Worm (Caenorhabditis elegans) whole organism, mixed stage, embryonic: Measurements from ENCODE around the gene prp-38.

Experiments
- M03D4.4 ChIP-seq: sonication (generic microtip); optimal IDR thresholded peaks from 2 replicates; lab custom pipeline; 2017; ENCODE audit warnings: mild to moderate bottlenecking, missing genetic modification characterization, missing compliant biosample characterization
- bed-3 ChIP-seq: fragments of 200-800 bp; sonication (Bioruptor generic); optimal IDR thresholded peaks from 3 replicates; lab custom pipeline; 2018; ENCODE audit warnings: mild to moderate bottlenecking, missing genetic modification characterization, moderate library complexity, missing compliant biosample characterization
- blmp-1 ChIP-seq: fragments of 150-350 bp; optimal IDR thresholded peaks from 2 replicates; lab custom pipeline; 2014; ENCODE audit warnings: missing biosample characterization, missing genetic modification characterization
- ceh-39 ChIP-seq: fragments of 150-350 bp; optimal IDR thresholded peaks from 2 replicates; lab custom pipeline; 2014; ENCODE audit warnings: missing biosample characterization, missing genetic modification characterization
- ceh-43 ChIP-seq: fragments of 200-800 bp; sonication (Bioruptor generic); optimal IDR thresholded peaks from 2 replicates; lab custom pipeline; 2018; ENCODE audit warnings: mild to moderate bottlenecking, missing genetic modification characterization, moderate library complexity, missing compliant biosample characterization
- ceh-83 ChIP-seq: fragments of 200-800 bp; sonication (Bioruptor generic); optimal IDR thresholded peaks from 2 replicates; lab custom pipeline; 2018; ENCODE audit warnings: mild to moderate bottlenecking, missing genetic modification characterization, missing compliant biosample characterization
- ces-1 ChIP-seq: fragments of 150-350 bp; optimal IDR thresholded peaks from 2 replicates; lab custom pipeline; 2014; ENCODE audit warnings: missing biosample characterization, missing genetic modification reagents, missing genetic modification characterization
- cnd-1 ChIP-seq: fragments of 200-800 bp; sonication (Bioruptor generic); optimal IDR thresholded peaks from 2 replicates; lab custom pipeline; 2018; ENCODE audit warnings: mild to moderate bottlenecking, missing genetic modification characterization, missing compliant biosample characterization
- drap-1 ChIP-seq: fragments of 200-800 bp; sonication (Bioruptor generic); optimal IDR thresholded peaks from 3 replicates; lab custom pipeline; 2018; ENCODE audit warnings: mild to moderate bottlenecking, missing genetic modification characterization, missing compliant biosample characterization
- elt-1 ChIP-seq: sonication (generic microtip); optimal IDR thresholded peaks from 2 replicates; lab custom pipeline; 2017; ENCODE audit warnings: missing genetic modification characterization, mild to moderate bottlenecking, missing compliant biosample characterization, antibody characterized with exemption, moderate library complexity, borderline replicate concordance; ENCODE audit not compliant: insufficient read depth
- elt-3 ChIP-seq: fragments of 150-350 bp; optimal IDR thresholded peaks from 2 replicates; lab custom pipeline; 2014; ENCODE audit warnings: missing biosample characterization, missing genetic modification characterization
- hlh-1 ChIP-seq: fragments of 150-350 bp; optimal IDR thresholded peaks from 2 replicates; lab custom pipeline; 2014; ENCODE audit warnings: missing biosample characterization, missing genetic modification reagents, missing genetic modification characterization
- lin-32 ChIP-seq: fragments of 200-800 bp; sonication (Bioruptor generic); optimal IDR thresholded peaks from 2 replicates; lab custom pipeline; 2018; ENCODE audit warnings: mild to moderate bottlenecking, missing genetic modification characterization, missing compliant biosample characterization
- lsy-2 ChIP-seq: fragments of 150-350 bp; optimal IDR thresholded peaks from 2 replicates; lab custom pipeline; 2014; ENCODE audit warnings: missing biosample characterization, missing genetic modification characterization
- mab-5 ChIP-seq: fragments of 150-350 bp; optimal IDR thresholded peaks from 2 replicates; lab custom pipeline; 2014; ENCODE audit warnings: missing biosample characterization, missing genetic modification characterization
- mep-1 ChIP-seq: fragments of 150-350 bp; optimal IDR thresholded peaks from 2 replicates; lab custom pipeline; 2017; ENCODE audit warnings: missing biosample characterization, missing genetic modification reagents, missing genetic modification characterization, inconsistent platforms
- nhr-2 ChIP-seq: fragments of 150-350 bp; optimal IDR thresholded peaks from 2 replicates; lab custom pipeline; 2014; ENCODE audit warnings: missing biosample characterization, missing genetic modification characterization
- nhr-237 ChIP-seq: fragments of 150-350 bp; optimal IDR thresholded peaks from 2 replicates; lab custom pipeline; 2014; ENCODE audit warnings: missing biosample characterization, missing genetic modification characterization
- nhr-28 ChIP-seq: fragments of 150-350 bp; optimal IDR thresholded peaks from 2 replicates; lab custom pipeline; 2014; ENCODE audit warnings: missing biosample characterization, missing genetic modification characterization
- pha-4 ChIP-seq: fragments of 150-350 bp; optimal IDR thresholded peaks from 2 replicates; lab custom pipeline; 2018; ENCODE audit warnings: missing biosample characterization, missing genetic modification reagents, missing genetic modification characterization
- snpc-4 ChIP-seq: fragments of 150-350 bp; optimal IDR thresholded peaks from 2 replicates; lab custom pipeline; 2014; ENCODE audit warnings: missing biosample characterization, missing genetic modification characterization
- tbx-8 ChIP-seq: fragments of 200-800 bp; sonication (Bioruptor generic); optimal IDR thresholded peaks from 2 replicates; lab custom pipeline; 2018; ENCODE audit warnings: mild to moderate bottlenecking, missing genetic modification characterization, moderate library complexity, missing compliant biosample characterization
- unc-120 ChIP-seq: sonication (generic microtip); optimal IDR thresholded peaks from 2 replicates; lab custom pipeline; 2017; ENCODE audit warnings: missing genetic modification characterization, missing compliant biosample characterization; ENCODE audit not compliant: poor library complexity, severe bottlenecking
- ztf-11 ChIP-seq: fragments of 150-350 bp; optimal IDR thresholded peaks from 2 replicates; lab custom pipeline; 2014; ENCODE audit warnings: missing biosample characterization, missing genetic modification characterization

prp-38 gene

DNA sequence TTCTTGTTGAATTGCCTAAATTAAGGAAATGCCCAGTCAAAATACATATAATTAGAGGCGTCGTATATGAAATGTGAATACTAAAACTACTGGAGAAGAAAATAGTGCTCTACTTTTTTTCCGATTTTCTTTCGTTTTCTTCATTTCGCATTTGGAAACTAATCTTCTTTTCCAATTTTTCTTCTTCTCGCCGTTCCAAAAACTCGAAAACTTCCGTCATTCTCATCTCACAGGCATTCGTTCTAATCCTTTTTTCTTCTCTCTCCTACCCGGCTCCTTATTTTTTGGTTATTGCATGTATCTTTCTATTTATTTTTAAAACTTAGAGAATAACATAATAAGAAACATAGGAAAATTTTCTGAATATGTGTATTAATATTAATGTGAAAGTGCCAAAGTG lies 27.0 kb upstream of the prp-38 start:
- TF ChIP-seq bed-3 (GFP tag; lab: Kevin White, UChicago): no peak
- no peak for TF ChIP-seq nhr-237 (tag; lab: Kevin White, UChicago)
- TF ChIP-seq M03D4.4 (tag; lab: Kevin White, UChicago): no peak
- TF ChIP-seq lsy-2: no peak

DNA sequence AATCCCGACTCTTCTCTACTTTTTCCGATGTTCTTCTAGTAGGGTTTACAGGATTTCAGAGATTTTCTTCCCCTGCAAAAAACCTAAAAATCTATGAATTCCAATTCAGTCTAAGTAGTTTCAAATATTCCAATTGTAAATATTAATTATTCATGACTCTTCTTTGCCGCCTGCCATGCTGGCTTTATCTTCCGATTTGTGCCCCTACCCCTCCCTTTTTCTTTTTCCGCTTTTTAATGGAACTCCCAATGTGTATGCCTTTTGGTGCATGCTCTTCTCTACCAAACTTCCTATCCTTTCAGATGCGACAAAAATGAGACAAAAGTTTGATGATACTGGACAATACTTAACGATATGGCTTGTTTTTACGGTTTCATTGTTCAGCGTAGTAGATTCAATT lies 18.9 kb upstream of the prp-38 start, which contains the start of gene nrx-1:
Gene nrx-1, plus strand, starts transcription at position 301 of the 400 bp plus-strand sequence.
- no peak for TF ChIP-seq ceh-43 (GFP tag; lab: Kevin White, UChicago)
- TF ChIP-seq nhr-28 (tag; lab: Kevin White, UChicago): no peak
- no peak for TF ChIP-seq lsy-2
- no peak for TF ChIP-seq elt-1
- no peak for TF ChIP-seq mab-5

DNA sequence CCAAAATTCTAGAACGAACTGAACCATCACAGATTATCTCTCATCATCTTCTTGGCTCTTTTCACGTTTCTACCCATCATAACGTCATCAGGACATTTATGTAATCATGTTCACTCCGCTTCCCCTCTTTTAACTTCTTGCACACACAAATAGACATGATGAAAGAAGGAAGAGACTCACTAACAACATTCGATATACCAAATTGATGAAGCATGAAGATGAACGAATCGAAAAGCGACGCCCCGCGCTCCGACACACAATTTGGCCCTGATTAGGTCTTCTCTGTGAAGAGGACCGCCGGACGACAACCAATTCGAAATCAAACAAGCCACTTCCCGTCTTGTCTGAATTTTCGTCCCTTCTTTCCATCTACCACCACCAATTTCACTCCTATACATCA lies 12.7 kb upstream of the prp-38 start:
- peak; percentile 94 for TF ChIP-seq ces-1
- no peak for TF ChIP-seq nhr-28 (tag; lab: Kevin White, UChicago)
- TF ChIP-seq, all 35 proteins: peak for 1

DNA sequence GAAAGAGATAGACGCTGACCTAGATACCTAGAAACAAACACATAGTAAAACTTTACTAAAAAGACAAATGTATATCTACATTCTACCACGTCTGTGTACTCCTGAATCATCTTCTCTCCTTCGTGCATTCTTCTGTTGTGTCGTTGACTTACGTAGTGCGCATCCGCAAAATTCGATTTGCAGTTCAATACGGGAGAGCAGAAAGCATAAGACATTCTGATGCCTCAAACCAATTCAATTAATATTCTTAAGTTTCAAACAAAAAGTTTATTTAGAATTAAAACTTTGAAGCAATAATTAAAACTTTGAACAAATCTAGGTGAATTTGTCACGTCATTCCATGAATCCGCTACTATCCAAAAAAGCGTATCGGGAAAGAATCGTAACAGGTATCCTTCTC lies 11.0 kb upstream of the prp-38 start:
- TF ChIP-seq ces-1 (peak; percentile 88), lin-32 (GFP tag; lab: Kevin White, UChicago) (no peak)
- TF ChIP-seq, all 35 proteins: peak for 1

DNA sequence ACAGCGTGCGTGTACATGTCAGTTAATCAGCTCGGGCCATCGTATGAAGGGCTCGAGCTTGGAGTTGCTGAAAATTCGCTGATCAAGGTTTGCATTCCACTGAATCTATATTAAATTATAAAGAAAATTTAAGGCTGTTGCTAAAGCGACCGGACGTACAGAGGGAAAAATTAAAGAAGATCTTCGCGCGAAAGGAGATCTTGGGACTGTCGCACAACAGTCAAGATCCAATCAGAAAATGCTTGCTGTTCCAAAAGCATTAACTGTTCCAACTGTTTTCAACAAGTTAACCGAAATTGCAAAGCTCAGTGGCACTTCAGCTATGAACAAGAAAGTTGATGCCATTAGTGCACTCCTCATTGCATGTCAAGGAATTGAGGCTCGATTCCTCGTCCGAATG lies 8.5 kb upstream of the prp-38 start:
- TF ChIP-seq cnd-1 (tag; lab: Kevin White, UChicago): no peak
- TF ChIP-seq lsy-2: no peak
- no peak for TF ChIP-seq nhr-2
- no peak for TF ChIP-seq ceh-83 (GFP tag; lab: Kevin White, UChicago)
- TF ChIP-seq hlh-1 (tag; lab: Kevin White, UChicago): no peak
- TF ChIP-seq elt-3 (tag; lab: Kevin White, UChicago): no peak
- TF ChIP-seq lin-32 (GFP tag; lab: Kevin White, UChicago): no peak
- no peak for TF ChIP-seq drap-1 (GFP tag; lab: Kevin White, UChicago)
- TF ChIP-seq M03D4.4 (tag; lab: Kevin White, UChicago): no peak
- no peak for TF ChIP-seq blmp-1 (tag; lab: Kevin White, UChicago)
- no peak for TF ChIP-seq snpc-4
- TF ChIP-seq ceh-39 (tag; lab: Kevin White, UChicago): no peak
- TF ChIP-seq mab-5: no peak
- TF ChIP-seq nhr-237 (tag; lab: Kevin White, UChicago): no peak
- no peak for TF ChIP-seq mep-1 (tag; lab: Kevin White, UChicago)
- no peak for TF ChIP-seq pha-4 (tag; lab: Kevin White, UChicago)
- no peak for TF ChIP-seq ceh-43 (GFP tag; lab: Kevin White, UChicago)

DNA sequence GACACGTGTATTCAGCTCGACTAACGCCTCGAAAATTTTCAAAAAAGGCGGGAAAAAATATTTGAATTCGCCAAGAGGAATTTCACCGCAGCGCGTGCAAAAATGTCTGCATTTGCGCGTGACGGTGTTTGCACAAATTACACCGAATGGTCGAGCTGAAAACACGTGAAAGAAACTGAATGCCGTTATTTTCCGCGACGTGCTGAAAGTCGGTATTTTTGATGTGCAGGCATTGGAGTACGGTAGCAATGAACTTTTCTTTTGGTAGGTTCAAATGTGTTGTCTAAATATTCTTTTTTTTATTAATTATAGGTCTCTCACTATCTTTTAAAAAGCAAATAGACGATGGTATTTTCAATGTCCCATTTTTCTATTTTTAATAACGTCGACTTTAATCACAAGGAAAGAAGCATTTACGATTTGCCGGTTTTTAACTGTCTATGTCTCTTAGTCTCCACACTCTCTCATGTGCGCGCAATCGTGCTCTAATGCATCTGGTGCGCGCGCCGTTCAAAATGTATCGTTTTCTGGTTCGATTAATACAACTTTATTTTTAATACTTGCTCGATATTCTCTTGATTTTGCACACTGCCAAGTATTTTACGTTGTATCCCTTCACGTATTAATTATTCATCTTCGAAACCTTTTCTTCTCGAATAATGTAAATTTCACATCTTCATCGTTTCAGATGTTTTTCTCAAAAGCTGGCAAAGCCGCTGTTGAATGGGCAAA lies 7.8 kb upstream of the prp-38 start, which contains the start of the genes C29A12.1 and lig-1:
Gene C29A12.1, minus strand, starts transcription at position 63 of the 732 bp plus-strand sequence.
Gene lig-1, plus strand, starts transcription at position 682 of the 732 bp plus-strand sequence.
- no peak for TF ChIP-seq tbx-8 (GFP tag; lab: Kevin White, UChicago)
- TF ChIP-seq nhr-28 (tag; lab: Kevin White, UChicago): no peak
- TF ChIP-seq mep-1 (tag; lab: Kevin White, UChicago): peak; percentile 27
- no peak for TF ChIP-seq hlh-1 (tag; lab: Kevin White, UChicago)
- no peak for TF ChIP-seq unc-120 (tag; lab: Kevin White, UChicago)
- no peak for TF ChIP-seq nhr-2
- peak; percentile 81 for TF ChIP-seq ceh-39 (tag; lab: Kevin White, UChicago)
- TF ChIP-seq M03D4.4 (tag; lab: Kevin White, UChicago): no peak
- no peak for TF ChIP-seq ztf-11
- TF ChIP-seq elt-3 (tag; lab: Kevin White, UChicago): no peak

DNA sequence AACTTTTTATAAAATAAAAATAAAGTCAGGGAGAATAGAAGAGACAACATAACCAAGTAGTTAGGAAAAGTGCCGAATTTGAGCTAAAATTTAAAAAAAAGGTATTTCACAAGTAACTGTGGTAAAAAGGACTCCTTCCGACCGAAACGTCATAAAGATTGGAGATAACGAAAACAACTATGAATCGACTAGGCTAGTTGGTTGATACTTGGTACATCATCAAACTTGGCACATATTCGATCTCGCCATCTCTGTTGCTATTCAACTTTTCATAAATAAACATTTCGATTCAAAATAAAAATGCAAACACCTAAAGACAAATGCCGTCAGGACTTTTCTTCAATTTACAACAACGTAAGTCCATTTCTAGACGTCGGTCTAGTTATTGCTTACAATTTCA lies 5.9 kb upstream of the prp-38 start, which contains the start of gene C29A12.22:
Gene C29A12.22, plus strand, starts transcription at position 301 of the 400 bp plus-strand sequence.
- TF ChIP-seq blmp-1 (tag; lab: Kevin White, UChicago): no peak
- no peak for TF ChIP-seq ces-1
